Fruit fly (Drosophila melanogaster) whole organism: ENCODE data around the gene capu.

ENCODE experiments used
- Dll ChIP-seq: fragments of >200 bp; optimal IDR thresholded peaks from 2 replicates; lab custom pipeline; 2017
- EcR ChIP-seq, 2 experiments: fragments of >200 bp; optimal IDR thresholded peaks; 2 replicates each; lab custom pipeline; 2017; ENCODE audit warnings: missing biosample characterization in 2 of 2, missing genetic modification characterization in 2 of 2, missing genetic modification reagents in 2 of 2
- pan ChIP-seq: fragments of >200 bp; optimal IDR thresholded peaks from 2 replicates; lab custom pipeline; 2017
- psq ChIP-seq: fragments of >200 bp; optimal IDR thresholded peaks from 2 replicates; lab custom pipeline; 2017
- usp ChIP-seq: fragments of >200 bp; optimal IDR thresholded peaks from 2 replicates; lab custom pipeline; 2017; ENCODE audit warnings: missing biosample characterization, missing genetic modification characterization, mixed read lengths

- TF ChIP-seq usp = no peak
- TF ChIP-seq pan (lab: Kevin White, UChicago) = no peak
- TF ChIP-seq Dll = no peak
- no peak for TF ChIP-seq psq
- TF ChIP-seq EcR (GFP tag; optimal IDR thresholded peaks at IDR 0.05; lab: Kevin White, UChicago) = no peak
Observed at dm6 chr2L:3851308-3851707, 51.4 kb downstream of the capu start.
